Fruit fly (Drosophila melanogaster): Measurements from ENCODE around the gene cbt.
A peak's percentile ranks its signal among the peaks of the same experiment; 100 is the strongest.

Gene cbt

dm6 chr2L:488548-489100, 9.1 kb upstream of the cbt start:
- TF ChIP-seq EcR (GFP tag; optimal IDR thresholded peaks at IDR 0.05), result peak in 1 of 2 experiments; percentile 28
- no peak for TF ChIP-seq Dll (optimal IDR thresholded peaks at IDR 0.05)
- TF ChIP-seq pan (optimal IDR thresholded peaks at IDR 0.05), result no peak

- TF ChIP-seq EcR (GFP tag; optimal IDR thresholded peaks at IDR 0.05), result no peak
- TF ChIP-seq CG8478 (optimal IDR thresholded peaks at IDR 0.05), result no peak
- TF ChIP-seq pan (optimal IDR thresholded peaks at IDR 0.05), result no peak
- no peak for TF ChIP-seq psq (optimal IDR thresholded peaks at IDR 0.05)
- no peak for TF ChIP-seq usp (GFP tag; optimal IDR thresholded peaks at IDR 0.05)
- no peak for TF ChIP-seq Dll (optimal IDR thresholded peaks at IDR 0.05)
Measured at dm6 chr2L:487719-488547, 8.4 kb upstream of the cbt start.

- no peak for TF ChIP-seq psq (optimal IDR thresholded peaks at IDR 0.05)
- no peak for TF ChIP-seq usp (GFP tag; optimal IDR thresholded peaks at IDR 0.05)
- no peak for TF ChIP-seq pan (optimal IDR thresholded peaks at IDR 0.05)
- TF ChIP-seq CG8478 (optimal IDR thresholded peaks at IDR 0.05), result no peak
- TF ChIP-seq Dll (optimal IDR thresholded peaks at IDR 0.05), result no peak
- TF ChIP-seq EcR (GFP tag; optimal IDR thresholded peaks at IDR 0.05), result no peak
Measured at dm6 chr2L:487171-487570, 7.7 kb upstream of the cbt start.

dm6 chr2L:485825-486240, 6.3 kb upstream of the cbt start:
- TF ChIP-seq Dll (optimal IDR thresholded peaks at IDR 0.05) (no peak), psq (optimal IDR thresholded peaks at IDR 0.05) (no peak), EcR (GFP tag; optimal IDR thresholded peaks at IDR 0.05) (no peak), usp (GFP tag; optimal IDR thresholded peaks at IDR 0.05) (no peak), pan (optimal IDR thresholded peaks at IDR 0.05) (no peak), CG8478 (optimal IDR thresholded peaks at IDR 0.05) (no peak)

- TF ChIP-seq pan (optimal IDR thresholded peaks at IDR 0.05), result no peak
- TF ChIP-seq EcR (GFP tag; optimal IDR thresholded peaks at IDR 0.05), result no peak
- no peak for TF ChIP-seq usp (GFP tag; optimal IDR thresholded peaks at IDR 0.05)
- no peak for TF ChIP-seq Dll (optimal IDR thresholded peaks at IDR 0.05)
- no peak for TF ChIP-seq psq (optimal IDR thresholded peaks at IDR 0.05)
- TF ChIP-seq CG8478 (optimal IDR thresholded peaks at IDR 0.05), result no peak
Measured at dm6 chr2L:485127-485824, 5.8 kb upstream of the cbt start.

- TF ChIP-seq usp (GFP tag; optimal IDR thresholded peaks at IDR 0.05) (no peak), pan (optimal IDR thresholded peaks at IDR 0.05) (no peak), CG8478 (optimal IDR thresholded peaks at IDR 0.05) (no peak), psq (optimal IDR thresholded peaks at IDR 0.05) (no peak), EcR (GFP tag; optimal IDR thresholded peaks at IDR 0.05) (no peak), Dll (optimal IDR thresholded peaks at IDR 0.05) (no peak)
Measured at dm6 chr2L:484281-484943, 4.9 kb upstream of the cbt start.

dm6 chr2L:483347-484280, 4.1 kb upstream of the cbt start:
- no peak for TF ChIP-seq EcR (GFP tag; optimal IDR thresholded peaks at IDR 0.05)
- TF ChIP-seq usp (GFP tag; optimal IDR thresholded peaks at IDR 0.05), result no peak
- TF ChIP-seq CG8478 (optimal IDR thresholded peaks at IDR 0.05), result no peak

- TF ChIP-seq usp (GFP tag; optimal IDR thresholded peaks at IDR 0.05) (no peak), psq (optimal IDR thresholded peaks at IDR 0.05) (no peak), CG8478 (optimal IDR thresholded peaks at IDR 0.05) (no peak), Dll (optimal IDR thresholded peaks at IDR 0.05) (no peak), pan (optimal IDR thresholded peaks at IDR 0.05) (no peak), EcR (GFP tag; optimal IDR thresholded peaks at IDR 0.05) (no peak)
Measured at dm6 chr2L:482451-482844, 3.0 kb upstream of the cbt start.

dm6 chr2L:481757-482450, 2.4 kb upstream of the cbt start:
- no peak for TF ChIP-seq pan (optimal IDR thresholded peaks at IDR 0.05)
- no peak for TF ChIP-seq CG8478 (optimal IDR thresholded peaks at IDR 0.05)
- TF ChIP-seq Dll (optimal IDR thresholded peaks at IDR 0.05), result no peak
- TF ChIP-seq psq (optimal IDR thresholded peaks at IDR 0.05), result no peak
- TF ChIP-seq EcR (GFP tag; optimal IDR thresholded peaks at IDR 0.05), result no peak
- TF ChIP-seq usp (GFP tag; optimal IDR thresholded peaks at IDR 0.05), result no peak

- TF ChIP-seq pan (optimal IDR thresholded peaks at IDR 0.05), result no peak
- peak; percentile 23 for TF ChIP-seq Dll (optimal IDR thresholded peaks at IDR 0.05)
- no peak for TF ChIP-seq usp (GFP tag; optimal IDR thresholded peaks at IDR 0.05)
Measured at dm6 chr2L:481400-481756, 1.9 kb upstream of the cbt start.
